Worm (Caenorhabditis elegans): Measurements from ENCODE around the gene lgc-44.

ce11 chrV:11675638-11676037 is 3.2 kb upstream of the lgc-44 start, which contains the start of gene ape-1:
- TF ChIP-seq flt-1 (GFP tag; IDR thresholded peaks at IDR 0.05) (no peak), klf-2 (GFP tag; conservative IDR thresholded peaks at IDR 0.05) (no peak), cog-1 (tag; optimal IDR thresholded peaks at IDR 0.05) (no peak), T22C8.4 (GFP tag; IDR thresholded peaks at IDR 0.05) (no peak), tab-1 (GFP tag; IDR thresholded peaks at IDR 0.05) (no peak), ztf-23 (GFP tag; IDR thresholded peaks at IDR 0.05) (no peak), ztf-29 (GFP tag; IDR thresholded peaks at IDR 0.05) (no peak)

All from whole organism, midembryonic.